Fruit fly (Drosophila melanogaster) whole organism, embryonic: ENCODE results near the gene Ctr1A.

Experiments
- Atf3 ChIP-seq: fragments of 200-800 bp; sonication (Bioruptor generic); optimal IDR thresholded peaks from 3 replicates; lab custom pipeline; 2016; ENCODE audit warnings: missing biosample characterization, missing genetic modification characterization
- BtbVII ChIP-seq: fragments of 200-800 bp; sonication (Bioruptor generic); optimal IDR thresholded peaks from 3 replicates; lab custom pipeline; 2017; ENCODE audit warnings: missing biosample characterization, mild to moderate bottlenecking, missing genetic modification characterization
- CG10959 ChIP-seq: fragments of 200-800 bp; sonication (Bioruptor generic); IDR thresholded peaks from 2 replicates; pipeline ENCODE4 v1.3.6; 2022; ENCODE audit warnings: missing biosample characterization, missing genetic modification characterization
- CG11696 ChIP-seq: fragments of 200-800 bp; sonication (Bioruptor generic); IDR thresholded peaks from 2 replicates; pipeline ENCODE4 v1.3.6; 2022; ENCODE audit warnings: missing biosample characterization, missing genetic modification characterization
- CG12071 ChIP-seq: fragments of 200-800 bp; sonication (Bioruptor generic); optimal IDR thresholded peaks from 3 replicates; lab custom pipeline; 2018; ENCODE audit warnings: missing biosample characterization, mild to moderate bottlenecking, missing genetic modification characterization
- CG12942 ChIP-seq: fragments of 200-800 bp; sonication (Bioruptor generic); optimal IDR thresholded peaks from 3 replicates; lab custom pipeline; 2016; ENCODE audit warnings: missing biosample characterization, missing genetic modification characterization
- CG13287 ChIP-seq: fragments of 200-800 bp; sonication (Bioruptor generic); IDR thresholded peaks from 2 replicates; pipeline ENCODE4 v1.3.6; 2022; ENCODE audit warnings: missing biosample characterization, missing genetic modification characterization; ENCODE audit not compliant: partially characterized antibody
- CG13775 ChIP-seq: fragments of 200-800 bp; sonication (Bioruptor generic); optimal IDR thresholded peaks from 3 replicates; lab custom pipeline; 2017; ENCODE audit warnings: missing biosample characterization, mild to moderate bottlenecking, missing genetic modification characterization
- CG14014 ChIP-seq: fragments of 200-800 bp; sonication (Bioruptor generic); IDR thresholded peaks from 2 replicates; pipeline ENCODE4 v1.3.6; 2022; ENCODE audit warnings: missing biosample characterization, missing genetic modification characterization
- CG14441 ChIP-seq: fragments of 200-800 bp; sonication (Bioruptor generic); IDR thresholded peaks from 2 replicates; pipeline ENCODE4 v1.3.6; 2022; ENCODE audit warnings: missing biosample characterization, missing genetic modification characterization
- CG14667 ChIP-seq: fragments of 200-800 bp; sonication (Bioruptor generic); IDR thresholded peaks from 2 replicates; pipeline ENCODE4 v1.3.6; 2022; ENCODE audit warnings: missing biosample characterization, missing genetic modification characterization
- CG17359 ChIP-seq: fragments of 200-800 bp; sonication (Bioruptor generic); optimal IDR thresholded peaks from 3 replicates; lab custom pipeline; 2018; ENCODE audit warnings: missing biosample characterization, mild to moderate bottlenecking, missing genetic modification characterization, moderate library complexity
- CG18476 ChIP-seq: fragments of 200-800 bp; sonication (Bioruptor generic); optimal IDR thresholded peaks from 2 replicates; lab custom pipeline; 2016; ENCODE audit warnings: missing biosample characterization, mild to moderate bottlenecking, missing genetic modification characterization
- CG18619 ChIP-seq: fragments of 200-800 bp; sonication (Bioruptor generic); optimal IDR thresholded peaks from 3 replicates; lab custom pipeline; 2017; ENCODE audit warnings: missing biosample characterization, mild to moderate bottlenecking, missing genetic modification characterization
- CG2889 ChIP-seq: fragments of 200-800 bp; sonication (Bioruptor generic); IDR thresholded peaks from 3 replicates; pipeline ENCODE4 v1.3.6; 2022; ENCODE audit warnings: missing biosample characterization, missing genetic modification characterization
- CG30403 ChIP-seq: fragments of 200-800 bp; sonication (Bioruptor generic); optimal IDR thresholded peaks from 3 replicates; lab custom pipeline; 2016; ENCODE audit warnings: missing biosample characterization, missing genetic modification characterization
- CG33213 ChIP-seq: fragments of 200-800 bp; sonication (Bioruptor generic); optimal IDR thresholded peaks from 3 replicates; lab custom pipeline; 2016; ENCODE audit warnings: missing biosample characterization, missing genetic modification characterization
- CG5953 ChIP-seq: fragments of 200-800 bp; sonication (Bioruptor generic); IDR thresholded peaks from 2 replicates; pipeline ENCODE4 v1.3.6; 2022; ENCODE audit warnings: missing biosample characterization, missing genetic modification characterization
- CG6254 ChIP-seq: fragments of 200-800 bp; sonication (Bioruptor generic); optimal IDR thresholded peaks from 3 replicates; lab custom pipeline; 2017; ENCODE audit warnings: mild to moderate bottlenecking, missing biosample characterization, missing genetic modification reagents, missing genetic modification characterization
- CG6272 ChIP-seq: fragments of 200-800 bp; sonication (Bioruptor generic); IDR thresholded peaks from 2 replicates; pipeline ENCODE4 v1.3.6; 2022; ENCODE audit warnings: missing biosample characterization, missing genetic modification characterization
- CG7556 ChIP-seq: fragments of 200-800 bp; sonication (Bioruptor generic); optimal IDR thresholded peaks from 2 replicates; lab custom pipeline; 2017; ENCODE audit warnings: missing biosample characterization, mild to moderate bottlenecking, missing genetic modification characterization
- CG8388 ChIP-seq: fragments of 200-800 bp; sonication (Bioruptor generic); optimal IDR thresholded peaks from 2 replicates; lab custom pipeline; 2019; ENCODE audit warnings: missing biosample characterization, mild to moderate bottlenecking, missing genetic modification characterization, moderate library complexity
- CG8478 ChIP-seq: fragments of >200 bp; optimal IDR thresholded peaks from 2 replicates; lab custom pipeline; 2018
- CG8924 ChIP-seq: fragments of 200-800 bp; optimal IDR thresholded peaks from 3 replicates; lab custom pipeline; 2019; ENCODE audit warnings: missing biosample characterization, mild to moderate bottlenecking, missing genetic modification characterization, moderate library complexity
- CG9727 ChIP-seq: fragments of 200-800 bp; sonication (Bioruptor generic); optimal IDR thresholded peaks from 3 replicates; lab custom pipeline; 2017; ENCODE audit warnings: missing biosample characterization, mild to moderate bottlenecking, missing genetic modification characterization
- CTCF ChIP-seq: fragments of 200-800 bp; sonication (Bioruptor generic); optimal IDR thresholded peaks from 2 replicates; lab custom pipeline; 2017; ENCODE audit warnings: missing biosample characterization, mild to moderate bottlenecking, missing genetic modification characterization, moderate library complexity
- Doc2 ChIP-seq: fragments of 200-800 bp; sonication (Bioruptor generic); IDR thresholded peaks from 2 replicates; pipeline ENCODE4 v1.3.6; 2022; ENCODE audit warnings: missing biosample characterization, missing genetic modification characterization
- Doc3 ChIP-seq: fragments of 200-800 bp; sonication (Bioruptor generic); IDR thresholded peaks from 3 replicates; pipeline ENCODE4 v1.3.6; 2022; ENCODE audit warnings: missing biosample characterization, missing genetic modification characterization; ENCODE audit not compliant: partially characterized antibody
- Drgx ChIP-seq: fragments of 200-800 bp; sonication (Bioruptor generic); IDR thresholded peaks from 2 replicates; pipeline ENCODE4 v1.3.6; 2022; ENCODE audit warnings: missing biosample characterization, missing genetic modification characterization
- Fer1 ChIP-seq: fragments of 200-800 bp; sonication (Bioruptor generic); optimal IDR thresholded peaks from 2 replicates; lab custom pipeline; 2017; ENCODE audit warnings: missing biosample characterization, mild to moderate bottlenecking, missing genetic modification characterization
- Hsf ChIP-seq: fragments of 200-800 bp; sonication (Bioruptor generic); optimal IDR thresholded peaks from 3 replicates; lab custom pipeline; 2016; ENCODE audit warnings: missing biosample characterization, missing genetic modification characterization
- Jarid2 ChIP-seq: fragments of 200-800 bp; sonication (Bioruptor generic); optimal IDR thresholded peaks from 3 replicates; lab custom pipeline; 2017; ENCODE audit warnings: mild to moderate bottlenecking, missing biosample characterization, missing genetic modification reagents, missing genetic modification characterization
- MESR4 ChIP-seq: fragments of 200-800 bp; sonication (Bioruptor generic); optimal IDR thresholded peaks from 2 replicates; lab custom pipeline; 2018; ENCODE audit warnings: missing biosample characterization, mild to moderate bottlenecking, missing genetic modification characterization, moderate library complexity
- Max ChIP-seq: fragments of 200-800 bp; sonication (Bioruptor generic); optimal IDR thresholded peaks from 2 replicates; lab custom pipeline; 2016; ENCODE audit warnings: missing biosample characterization, mild to moderate bottlenecking, missing genetic modification characterization
- Nf-YB ChIP-seq: fragments of 200-800 bp; sonication (Bioruptor generic); optimal IDR thresholded peaks from 3 replicates; lab custom pipeline; 2019; ENCODE audit warnings: missing biosample characterization, mild to moderate bottlenecking, missing genetic modification characterization, moderate library complexity
- Oli ChIP-seq: fragments of 200-800 bp; sonication (Bioruptor generic); optimal IDR thresholded peaks from 2 replicates; lab custom pipeline; 2018; ENCODE audit warnings: missing biosample characterization, mild to moderate bottlenecking, missing genetic modification characterization, moderate library complexity
- Sox100B ChIP-seq: fragments of 200-800 bp; sonication (Bioruptor generic); optimal IDR thresholded peaks from 3 replicates; lab custom pipeline; 2018; ENCODE audit warnings: missing biosample characterization, mild to moderate bottlenecking, missing genetic modification characterization
- Ssrp ChIP-seq: fragments of 200-800 bp; sonication (Bioruptor generic); optimal IDR thresholded peaks from 2 replicates; lab custom pipeline; 2018; ENCODE audit warnings: missing biosample characterization, mild to moderate bottlenecking, missing genetic modification characterization, moderate library complexity
- btn ChIP-seq: fragments of 200-800 bp; sonication (Bioruptor generic); optimal IDR thresholded peaks from 2 replicates; lab custom pipeline; 2016; ENCODE audit warnings: missing biosample characterization, missing genetic modification characterization
- caup ChIP-seq: fragments of 200-800 bp; sonication (Bioruptor generic); optimal IDR thresholded peaks from 3 replicates; lab custom pipeline; 2017; ENCODE audit warnings: missing biosample characterization, mild to moderate bottlenecking, missing genetic modification characterization, moderate library complexity; ENCODE audit not compliant: severe bottlenecking
- chif ChIP-seq, 2 experiments: fragments of 200-800 bp; sonication (Bioruptor generic); optimal IDR thresholded peaks; 3 replicates each; lab custom pipeline; 2016; ENCODE audit warnings: missing biosample characterization in 2 of 2, missing genetic modification characterization in 2 of 2
- disco-r ChIP-seq: fragments of 200-800 bp; sonication (Bioruptor generic); optimal IDR thresholded peaks from 2 replicates; lab custom pipeline; 2016; ENCODE audit warnings: missing biosample characterization, missing genetic modification characterization
- emc ChIP-seq: fragments of 200-800 bp; sonication (Bioruptor generic); optimal IDR thresholded peaks from 2 replicates; lab custom pipeline; 2016; ENCODE audit warnings: missing biosample characterization, missing genetic modification characterization
- fd102C ChIP-seq: fragments of 200-800 bp; sonication (Bioruptor generic); optimal IDR thresholded peaks from 2 replicates; lab custom pipeline; 2018; ENCODE audit warnings: missing biosample characterization, mild to moderate bottlenecking, missing genetic modification characterization, moderate library complexity
- phol ChIP-seq: fragments of 200-800 bp; sonication (Bioruptor generic); optimal IDR thresholded peaks from 3 replicates; lab custom pipeline; 2018; ENCODE audit warnings: missing biosample characterization, mild to moderate bottlenecking, missing genetic modification characterization, moderate library complexity
- ro ChIP-seq: fragments of 200-800 bp; sonication (Bioruptor generic); IDR thresholded peaks from 2 replicates; pipeline ENCODE4 v1.3.6; 2022; ENCODE audit warnings: missing biosample characterization, missing genetic modification characterization
- sisA ChIP-seq: fragments of 200-800 bp; sonication (Bioruptor generic); IDR thresholded peaks from 2 replicates; pipeline ENCODE4 v1.3.6; 2022; ENCODE audit warnings: missing biosample characterization, missing genetic modification characterization
- sug ChIP-seq: fragments of 200-800 bp; optimal IDR thresholded peaks from 2 replicates; lab custom pipeline; 2019; ENCODE audit warnings: missing biosample characterization, mild to moderate bottlenecking, missing genetic modification characterization, moderate library complexity
- tap ChIP-seq: fragments of 200-800 bp; optimal IDR thresholded peaks from 3 replicates; lab custom pipeline; 2019; ENCODE audit warnings: missing biosample characterization, mild to moderate bottlenecking, missing genetic modification characterization, moderate library complexity
- unpg ChIP-seq: fragments of 200-800 bp; sonication (Bioruptor generic); optimal IDR thresholded peaks from 3 replicates; lab custom pipeline; 2018; ENCODE audit warnings: missing biosample characterization, mild to moderate bottlenecking, missing genetic modification characterization, moderate library complexity
- usp ChIP-seq: fragments of >200 bp; optimal IDR thresholded peaks from 2 replicates; lab custom pipeline; 2017; ENCODE audit warnings: missing biosample characterization, missing genetic modification characterization
- wdn ChIP-seq: fragments of 200-800 bp; sonication (Bioruptor generic); IDR thresholded peaks from 2 replicates; pipeline ENCODE4 v1.3.6; 2022; ENCODE audit warnings: missing biosample characterization, missing genetic modification characterization

The Ctr1A gene

DNA sequence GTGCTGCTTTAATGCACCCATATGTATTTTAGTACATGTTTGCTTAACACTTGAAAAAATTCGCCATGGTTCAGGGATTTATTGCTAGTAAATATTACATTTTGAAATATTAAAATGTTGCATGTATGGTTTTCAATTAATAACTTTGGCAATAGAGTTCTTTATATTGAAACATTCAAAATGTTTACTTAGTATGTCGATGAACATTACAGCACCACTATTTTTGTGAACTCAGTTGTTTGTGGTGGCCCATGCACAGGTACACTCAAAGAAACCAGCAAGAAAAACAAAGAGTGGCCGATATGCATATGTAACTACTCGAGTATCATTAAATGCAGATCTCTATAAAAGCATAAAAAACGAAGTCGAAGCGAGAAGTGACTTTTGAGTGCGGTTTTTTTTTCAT lies 40.6 kb downstream of the Ctr1A start (continued):
- TF ChIP-seq CG13287 (GFP tag; lab: Robert Waterston, UW) (no peak), wdn (no peak), BtbVII (GFP tag; lab: Kevin White, UChicago) (peak; percentile 28), CG17359 (tag; lab: Kevin White, UChicago) (peak; percentile 81), CG8478 (no peak), Jarid2 (no peak), Fer1 (GFP tag; lab: Kevin White, UChicago) (peak; percentile 14), CG30403 (GFP tag; lab: Kevin White, UChicago) (peak; percentile 68), ro (GFP tag; lab: Robert Waterston, UW) (0 out of 2 replicates have a peak, but pooled peaks have one; percentile 19), caup (GFP tag; lab: Kevin White, UChicago) (no peak), CTCF (GFP tag; lab: Kevin White, UChicago) (peak; percentile 29), btn (peak; percentile 22), phol (tag; lab: Kevin White, UChicago) (peak; percentile 83), CG12071 (GFP tag; lab: Kevin White, UChicago) (peak; percentile 52), Oli (tag; lab: Kevin White, UChicago) (peak; percentile 81), CG6272 (0 out of 2 replicates have a peak, but pooled peaks have one; percentile 40), CG2889 (GFP tag; lab: Robert Waterston, UW) (no peak), Drgx (peak; percentile 88), CG18476 (peak; percentile 67), Max (peak; percentile 33), CG8924 (peak; percentile 59), emc (GFP tag; lab: Kevin White, UChicago) (no peak), Sox100B (GFP tag; lab: Kevin White, UChicago) (peak; percentile 81), CG6254 (GFP tag; lab: Kevin White, UChicago) (peak; percentile 46), CG11696 (GFP tag; lab: Robert Waterston, UW) (peak; percentile 86), CG33213 (GFP tag; lab: Kevin White, UChicago) (no peak), CG14014 (GFP tag; lab: Robert Waterston, UW) (peak; percentile 31; the same call in 1 of the 2 replicates), CG7556 (GFP tag; lab: Kevin White, UChicago) (peak; percentile 59), Ssrp (tag; lab: Kevin White, UChicago) (peak; percentile 72), fd102C (GFP tag; lab: Kevin White, UChicago) (no peak), CG13775 (GFP tag; lab: Kevin White, UChicago) (peak; percentile 52), Hsf (GFP tag; lab: Kevin White, UChicago) (peak; percentile 54), CG8388 (GFP tag; lab: Kevin White, UChicago) (peak; percentile 77), sisA (GFP tag; lab: Robert Waterston, UW) (peak; percentile 77), CG14667 (GFP tag; lab: Robert Waterston, UW) (0 out of 2 replicates have a peak, but pooled peaks have one; percentile 32), unpg (GFP tag; lab: Kevin White, UChicago) (peak; percentile 72), Nf-YB (GFP tag; lab: Kevin White, UChicago) (peak; percentile 32), CG18619 (GFP tag; lab: Kevin White, UChicago) (peak; percentile 55), disco-r (GFP tag; lab: Kevin White, UChicago) (no peak), Doc2 (GFP tag; lab: Robert Waterston, UW) (no peak), CG10959 (GFP tag; lab: Robert Waterston, UW) (peak; percentile 66), CG14441 (GFP tag; lab: Robert Waterston, UW) (peak; percentile 84), MESR4 (GFP tag; lab: Kevin White, UChicago) (no peak), Atf3 (GFP tag; lab: Kevin White, UChicago) (no peak), usp (GFP tag; lab: Kevin White, UChicago) (no peak), CG5953 (peak; percentile 59; the same call in 1 of the 2 replicates), Doc3 (GFP tag; lab: Robert Waterston, UW) (no peak), sug (tag; lab: Kevin White, UChicago) (peak; percentile 2), chif (GFP tag; optimal IDR thresholded peaks at IDR 0.05; lab: Kevin White, UChicago) (peak; percentile 47 to 76), CG9727 (GFP tag; lab: Kevin White, UChicago) (peak; percentile 52), CG12942 (GFP tag; lab: Kevin White, UChicago) (peak; percentile 44), tap (tag; lab: Kevin White, UChicago) (peak; percentile 69)
